Comparison of ENCODE assay signal across 3 fruit fly cellular contexts in genomic region chrX:21519168-21519671, dm6.
A peak's percentile ranks its signal among the peaks of the same experiment; 100 is the strongest.
TF ChIP-seq lines count a peak whose summit lies in the region.

TSS of gene Cyp6t1 (minus strand) at chrX:21519218.

TF ChIP-seq in whole organism, adult, 20 proteins besides CTCF, POLR2A, EP300 and RAD21 (continued from another document):
- TF ChIP-seq CG33017 (tag; optimal IDR thresholded peaks at IDR 0.05; lab: Kevin White, UChicago) (peak; percentile 30), ovo (GFP tag; optimal IDR thresholded peaks at IDR 0.05; lab: Kevin White, UChicago) (peak; percentile 65)

TF ChIP-seq in whole organism, embryonic, 481 proteins besides CTCF, POLR2A, EP300 and RAD21 (continued from another document and continues in another):
- TF ChIP-seq pfk (GFP tag; optimal IDR thresholded peaks at IDR 0.05; lab: Kevin White, UChicago) (no peak), Xrp1 (GFP tag; IDR thresholded peaks at IDR 0.05; lab: Robert Waterston, UW) (peak; percentile 15; the same call in 1 of the 2 replicates), CG12744 (GFP tag; optimal IDR thresholded peaks at IDR 0.05; lab: Kevin White, UChicago) (no peak), CG12391 (tag; optimal IDR thresholded peaks at IDR 0.05; lab: Kevin White, UChicago) (no peak), CG31224 (GFP tag; IDR thresholded peaks at IDR 0.05; lab: Robert Waterston, UW) (no peak), B-H2 (GFP tag; optimal IDR thresholded peaks at IDR 0.05; lab: Kevin White, UChicago) (no peak), Abd-B (GFP tag; optimal IDR thresholded peaks at IDR 0.05; lab: Kevin White, UChicago) (peak; percentile 35), vnd (GFP tag; IDR thresholded peaks at IDR 0.05; lab: Robert Waterston, UW; ENCODE audit: partially characterized antibody) (no peak), CG11723 (GFP tag; optimal IDR thresholded peaks at IDR 0.05; lab: Kevin White, UChicago) (no peak), Oli (tag; optimal IDR thresholded peaks at IDR 0.05; lab: Kevin White, UChicago) (peak; percentile 45), Ptx1 (GFP tag; IDR thresholded peaks at IDR 0.05; lab: Robert Waterston, UW) (peak; percentile 30; the same call in 1 of the 2 replicates), CG15514 (GFP tag; optimal IDR thresholded peaks at IDR 0.05; lab: Kevin White, UChicago) (no peak), nmo (GFP tag; optimal IDR thresholded peaks at IDR 0.05; lab: Kevin White, UChicago) (peak; percentile 62), Awh (GFP tag; IDR thresholded peaks at IDR 0.05; lab: Robert Waterston, UW) (no peak), zf30C (GFP tag; optimal IDR thresholded peaks at IDR 0.05; lab: Kevin White, UChicago) (peak; percentile 2), CG17361 (GFP tag; IDR thresholded peaks at IDR 0.05; lab: Robert Waterston, UW) (peak; percentile 68; the same call in 2 of the 3 replicates), gcm (GFP tag; optimal IDR thresholded peaks at IDR 0.05; lab: Kevin White, UChicago) (no peak), fd3F (GFP tag; optimal IDR thresholded peaks at IDR 0.05; lab: Kevin White, UChicago) (no peak), CG14860 (GFP tag; IDR thresholded peaks at IDR 0.05; lab: Robert Waterston, UW; ENCODE audit: partially characterized antibody) (no peak), CG34224 (GFP tag; IDR thresholded peaks at IDR 0.05; lab: Robert Waterston, UW; ENCODE audit: partially characterized antibody) (no peak), CG32767 (GFP tag; IDR thresholded peaks at IDR 0.05; lab: Robert Waterston, UW) (no peak), psq (GFP tag; optimal IDR thresholded peaks at IDR 0.05; lab: Kevin White, UChicago) (no peak), CG3838 (GFP tag; optimal IDR thresholded peaks at IDR 0.05; lab: Kevin White, UChicago) (no peak), CG10321 (GFP tag; IDR thresholded peaks at IDR 0.05; lab: Robert Waterston, UW) (no peak), CHES-1-like (GFP tag; optimal IDR thresholded peaks at IDR 0.05; lab: Kevin White, UChicago) (no peak), CG30403 (GFP tag; optimal IDR thresholded peaks at IDR 0.05; lab: Kevin White, UChicago) (peak; percentile 18), Rfx (GFP tag; IDR thresholded peaks at IDR 0.05; lab: Robert Waterston, UW) (no peak), crc (GFP tag; optimal IDR thresholded peaks at IDR 0.05; lab: Kevin White, UChicago) (no peak), CG6683 (GFP tag; optimal IDR thresholded peaks at IDR 0.05; lab: Kevin White, UChicago) (no peak), Sox102F (GFP tag; optimal IDR thresholded peaks at IDR 0.05; lab: Kevin White, UChicago) (peak; percentile 41), CG7987 (GFP tag; optimal IDR thresholded peaks at IDR 0.05; lab: Kevin White, UChicago) (no peak), ranshi (GFP tag; IDR thresholded peaks at IDR 0.05; lab: Robert Waterston, UW) (no peak), Dip2 (GFP tag; IDR thresholded peaks at IDR 0.05; lab: Robert Waterston, UW) (no peak), repo (GFP tag; optimal IDR thresholded peaks at IDR 0.05; lab: Kevin White, UChicago) (no peak), hbn (GFP tag; IDR thresholded peaks at IDR 0.05; lab: Robert Waterston, UW; ENCODE audit: partially characterized antibody) (no peak), CG1603 (tag; optimal IDR thresholded peaks at IDR 0.05; lab: Kevin White, UChicago) (no peak), gem (tag; optimal IDR thresholded peaks at IDR 0.05; lab: Kevin White, UChicago) (peak; percentile 59), Lpt (GFP tag; optimal IDR thresholded peaks at IDR 0.05; lab: Kevin White, UChicago) (no peak), hkb (optimal IDR thresholded peaks at IDR 0.05; lab: Kevin White, UChicago) (no peak), hkb (GFP tag; IDR thresholded peaks at IDR 0.05; lab: Robert Waterston, UW) (no peak), onecut (GFP tag; IDR thresholded peaks at IDR 0.05; lab: Robert Waterston, UW) (no peak), CG3065 (GFP tag; optimal IDR thresholded peaks at IDR 0.05; lab: Kevin White, UChicago) (no peak), lab (GFP tag; optimal IDR thresholded peaks at IDR 0.05; lab: Kevin White, UChicago) (no peak), Usf (GFP tag; optimal IDR thresholded peaks at IDR 0.05; lab: Kevin White, UChicago) (no peak), CG7839 (tag; optimal IDR thresholded peaks at IDR 0.05; lab: Kevin White, UChicago) (peak; percentile 35), Fer1 (GFP tag; optimal IDR thresholded peaks at IDR 0.05; lab: Kevin White, UChicago) (no peak), tap (tag; optimal IDR thresholded peaks at IDR 0.05; lab: Kevin White, UChicago) (no peak), CG9437 (GFP tag; optimal IDR thresholded peaks at IDR 0.05; lab: Kevin White, UChicago) (peak; percentile 29), oc (tag; optimal IDR thresholded peaks at IDR 0.05; lab: Kevin White, UChicago) (no peak), CG11085 (GFP tag; IDR thresholded peaks at IDR 0.05; lab: Robert Waterston, UW) (no peak), dan (GFP tag; IDR thresholded peaks at IDR 0.05; lab: Robert Waterston, UW) (no peak), CG9215 (GFP tag; IDR thresholded peaks at IDR 0.05; lab: Robert Waterston, UW) (no peak), zfh2 (GFP tag; optimal IDR thresholded peaks at IDR 0.05; lab: Kevin White, UChicago) (no peak), CG10274 (GFP tag; optimal IDR thresholded peaks at IDR 0.05; lab: Kevin White, UChicago) (no peak), bcd (GFP tag; optimal IDR thresholded peaks at IDR 0.05; lab: Kevin White, UChicago) (no peak), Oaz (GFP tag; IDR thresholded peaks at IDR 0.05; lab: Robert Waterston, UW) (no peak), maf-S (GFP tag; optimal IDR thresholded peaks at IDR 0.05; lab: Kevin White, UChicago) (no peak), CG4424 (GFP tag; optimal IDR thresholded peaks at IDR 0.05; lab: Kevin White, UChicago) (no peak), CG9817 (tag; optimal IDR thresholded peaks at IDR 0.05; lab: Kevin White, UChicago) (no peak), bowl (GFP tag; IDR thresholded peaks at IDR 0.05; lab: Robert Waterston, UW) (no peak), CG12236 (GFP tag; optimal IDR thresholded peaks at IDR 0.05; lab: Kevin White, UChicago) (no peak), CG4328 (GFP tag; optimal IDR thresholded peaks at IDR 0.05; lab: Kevin White, UChicago) (no peak), Med (GFP tag; lab: Kevin White, UChicago) (no peak), CG14667 (GFP tag; IDR thresholded peaks at IDR 0.05; lab: Robert Waterston, UW) (no peak), CG2202 (tag; optimal IDR thresholded peaks at IDR 0.05; lab: Kevin White, UChicago) (no peak), dmrt11E (tag; optimal IDR thresholded peaks at IDR 0.05; lab: Kevin White, UChicago) (peak; percentile 33), CG14710 (tag; optimal IDR thresholded peaks at IDR 0.05; lab: Kevin White, UChicago) (no peak), Jarid2 (GFP tag; optimal IDR thresholded peaks at IDR 0.05; lab: Kevin White, UChicago) (no peak)

TF ChIP-seq in whole organism, prepupa, 60 proteins besides CTCF, POLR2A, EP300 and RAD21 (continued from another document):
- TF ChIP-seq spab (GFP tag; optimal IDR thresholded peaks at IDR 0.05; lab: Kevin White, UChicago) (no peak), Hr38 (GFP tag; optimal IDR thresholded peaks at IDR 0.05; lab: Kevin White, UChicago) (no peak), ss (GFP tag; optimal IDR thresholded peaks at IDR 0.05; lab: Kevin White, UChicago) (peak in 1 of 2 experiments; percentile 8), Hr4 (GFP tag; optimal IDR thresholded peaks at IDR 0.05; lab: Kevin White, UChicago) (peak; percentile 29), CG3032 (tag; optimal IDR thresholded peaks at IDR 0.05; lab: Kevin White, UChicago) (no peak), cyc (GFP tag; optimal IDR thresholded peaks at IDR 0.05; lab: Kevin White, UChicago) (no peak), CG8319 (GFP tag; optimal IDR thresholded peaks at IDR 0.05; lab: Kevin White, UChicago) (no peak), CG8119 (GFP tag; IDR thresholded peaks at IDR 0.05; lab: Robert Waterston, UW) (no peak), Met (GFP tag; optimal IDR thresholded peaks at IDR 0.05; lab: Kevin White, UChicago) (peak; percentile 65), CG15336 (GFP tag; IDR thresholded peaks at IDR 0.05; lab: Robert Waterston, UW) (no peak; the same call in 1 of the 2 replicates), CG6854 (GFP tag; optimal IDR thresholded peaks at IDR 0.05; lab: Kevin White, UChicago) (no peak), vri (GFP tag; optimal IDR thresholded peaks at IDR 0.05; lab: Kevin White, UChicago) (no peak), CG7368 (GFP tag; optimal IDR thresholded peaks at IDR 0.05; lab: Kevin White, UChicago) (no peak), CG3919 (GFP tag; optimal IDR thresholded peaks at IDR 0.05; lab: Kevin White, UChicago) (peak; percentile 45), net (GFP tag; optimal IDR thresholded peaks at IDR 0.05; lab: Kevin White, UChicago) (no peak), Lpt (GFP tag; optimal IDR thresholded peaks at IDR 0.05; lab: Kevin White, UChicago) (no peak), CG11762 (GFP tag; optimal IDR thresholded peaks at IDR 0.05; lab: Kevin White, UChicago; ENCODE audit: insufficient read depth) (no peak), OdsH (GFP tag; optimal IDR thresholded peaks at IDR 0.05; lab: Kevin White, UChicago) (peak; percentile 44), eg (GFP tag; IDR thresholded peaks at IDR 0.05; lab: Robert Waterston, UW) (0 out of 3 replicates have a peak, but pooled peaks have one; percentile 10), pdm3 (GFP tag; optimal IDR thresholded peaks at IDR 0.05; lab: Kevin White, UChicago) (peak; percentile 63), CG34406 (GFP tag; optimal IDR thresholded peaks at IDR 0.05; lab: Kevin White, UChicago) (peak; percentile 31), Sox15 (GFP tag; optimal IDR thresholded peaks at IDR 0.05; lab: Kevin White, UChicago) (peak; percentile 12), dac (GFP tag; optimal IDR thresholded peaks at IDR 0.05; lab: Kevin White, UChicago) (no peak), CG11902 (GFP tag; optimal IDR thresholded peaks at IDR 0.05; lab: Kevin White, UChicago) (no peak), Eip78C (GFP tag; lab: Kevin White, UChicago) (peak; percentile 84), CG10631 (GFP tag; optimal IDR thresholded peaks at IDR 0.05; lab: Kevin White, UChicago) (peak; percentile 22), CG6808 (GFP tag; optimal IDR thresholded peaks at IDR 0.05; lab: Kevin White, UChicago) (peak; percentile 10), Gug (GFP tag; IDR thresholded peaks at IDR 0.05; lab: Robert Waterston, UW) (no peak), acj6 (GFP tag; optimal IDR thresholded peaks at IDR 0.05; lab: Kevin White, UChicago) (peak; percentile 53), CG1621 (tag; optimal IDR thresholded peaks at IDR 0.05; lab: Kevin White, UChicago) (no peak), fkh (GFP tag; optimal IDR thresholded peaks at IDR 0.05; lab: Kevin White, UChicago) (no peak), Eip75B (GFP tag; optimal IDR thresholded peaks at IDR 0.05; lab: Kevin White, UChicago) (no peak), CG31627 (GFP tag; optimal IDR thresholded peaks at IDR 0.05; lab: Kevin White, UChicago) (peak; percentile 54), Smox (GFP tag; optimal IDR thresholded peaks at IDR 0.05; lab: Kevin White, UChicago) (peak; percentile 51), fd59A (GFP tag; optimal IDR thresholded peaks at IDR 0.05; lab: Kevin White, UChicago) (peak; percentile 14), topi (GFP tag; optimal IDR thresholded peaks at IDR 0.05; lab: Kevin White, UChicago) (peak; percentile 18), CG32006 (GFP tag; optimal IDR thresholded peaks at IDR 0.05; lab: Kevin White, UChicago) (peak; percentile 66), CG6276 (GFP tag; optimal IDR thresholded peaks at IDR 0.05; lab: Kevin White, UChicago) (peak; percentile 27), Sox102F (GFP tag; optimal IDR thresholded peaks at IDR 0.05; lab: Kevin White, UChicago) (peak; percentile 3), Hr39 (GFP tag; optimal IDR thresholded peaks at IDR 0.05; lab: Kevin White, UChicago) (peak; percentile 59)
